Worm (Caenorhabditis elegans): ENCODE results near the gene F14H12.7.

DNA sequence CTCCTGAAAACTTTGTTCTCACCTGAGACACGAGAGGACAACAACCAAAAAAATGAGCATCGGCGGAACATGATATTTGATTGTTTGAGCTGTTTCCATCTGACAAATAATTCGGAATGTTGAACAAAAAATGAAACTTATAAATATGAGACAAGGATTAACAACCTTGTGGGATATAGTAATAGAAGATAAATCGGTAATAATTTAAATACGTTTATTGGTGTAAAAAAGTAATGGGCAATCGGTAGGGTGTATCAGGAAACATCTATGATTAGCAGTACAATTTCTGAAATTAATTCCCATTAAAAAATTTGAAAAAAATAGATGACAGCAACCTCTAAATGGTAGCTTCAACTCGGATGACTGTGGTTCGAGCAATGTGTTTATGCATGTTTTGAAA, 5.0 kb upstream of the F14H12.7 start, which contains the start of gene R160.10:
- no peak for TF ChIP-seq snpc-4 (tag; optimal IDR thresholded peaks at IDR 0.05)
- no peak for TF ChIP-seq unc-39 (tag; optimal IDR thresholded peaks at IDR 0.05)
- no peak for TF ChIP-seq aly-2 (tag; optimal IDR thresholded peaks at IDR 0.05)
- TF ChIP-seq ama-1 (optimal IDR thresholded peaks at IDR 0.05), result no peak
- no peak for TF ChIP-seq elt-1 (tag; optimal IDR thresholded peaks at IDR 0.05)
- no peak for TF ChIP-seq ztf-1 (GFP tag; conservative IDR thresholded peaks at IDR 0.05)
- TF ChIP-seq nhr-23 (tag; optimal IDR thresholded peaks at IDR 0.05), result no peak
- TF ChIP-seq fos-1 (tag; optimal IDR thresholded peaks at IDR 0.05), result no peak
- no peak for TF ChIP-seq nhr-11 (tag; optimal IDR thresholded peaks at IDR 0.05)
- TF ChIP-seq unc-62 (GFP tag; optimal IDR thresholded peaks at IDR 0.05), result no peak
- no peak for TF ChIP-seq mab-5 (tag; optimal IDR thresholded peaks at IDR 0.05)
- TF ChIP-seq nhr-237 (tag; optimal IDR thresholded peaks at IDR 0.05), result no peak
- no peak for TF ChIP-seq elt-3 (tag; optimal IDR thresholded peaks at IDR 0.05)

All from whole organism, L2 larva.